Fruit fly (Drosophila melanogaster) whole organism: ENCODE measurements around the gene CG32388.

Source experiments
- pan ChIP-seq: fragments of >200 bp; optimal IDR thresholded peaks from 2 replicates; lab custom pipeline; 2017
- usp ChIP-seq: fragments of >200 bp; optimal IDR thresholded peaks from 2 replicates; lab custom pipeline; 2017; ENCODE audit warnings: missing biosample characterization, missing genetic modification characterization, mixed read lengths

DNA sequence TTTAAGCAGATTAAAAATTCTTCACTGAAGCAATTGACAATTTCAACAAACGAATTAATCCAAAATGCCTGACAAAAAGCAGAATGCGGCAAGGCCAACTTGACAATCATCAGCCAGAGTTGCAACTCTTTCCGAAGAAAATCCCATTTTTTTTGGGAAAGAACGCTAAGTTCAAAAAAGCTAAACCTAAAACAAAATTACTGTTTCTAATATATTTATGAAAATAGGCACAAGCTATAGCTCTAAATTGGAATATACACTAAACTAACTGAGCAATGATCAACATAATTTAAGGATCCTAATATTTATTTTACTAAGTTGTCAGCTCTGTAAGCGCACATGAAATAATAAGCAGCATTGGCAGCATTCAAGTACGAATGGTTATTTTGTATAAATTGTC lies 12.0 kb downstream of the CG32388 start, which contains the start of gene CG10063:
- TF ChIP-seq pan (lab: Kevin White, UChicago) = no peak
- TF ChIP-seq usp (GFP tag; lab: Kevin White, UChicago) = no peak
